Fruit fly (Drosophila melanogaster): ENCODE results near the gene MICU1.

MICU1 gene

dm6 chr2L:7148919-7149318 lies 33.1 kb upstream of the MICU1 start (continued):
- TF ChIP-seq CG9437 (GFP tag; optimal IDR thresholded peaks at IDR 0.05) (no peak), Mes4 (GFP tag; optimal IDR thresholded peaks at IDR 0.05) (peak; percentile 19), CG30431 (GFP tag; optimal IDR thresholded peaks at IDR 0.05) (no peak), crp (GFP tag; optimal IDR thresholded peaks at IDR 0.05) (no peak), Meics (GFP tag; optimal IDR thresholded peaks at IDR 0.05) (no peak), Tbp (GFP tag; optimal IDR thresholded peaks at IDR 0.05) (no peak), danr (GFP tag; IDR thresholded peaks at IDR 0.05) (no peak), exex (tag; optimal IDR thresholded peaks at IDR 0.05) (no peak), grn (GFP tag; optimal IDR thresholded peaks at IDR 0.05) (no peak), jigr1 (GFP tag; IDR thresholded peaks at IDR 0.05) (no peak), Poxn (GFP tag; IDR thresholded peaks at IDR 0.05) (no peak), Ets65A (GFP tag) (peak; percentile 91), Hmr (GFP tag; optimal IDR thresholded peaks at IDR 0.05) (no peak), Blimp-1 (GFP tag; optimal IDR thresholded peaks at IDR 0.05) (peak; percentile 60), knrl (GFP tag; IDR thresholded peaks at IDR 0.05; ENCODE audit: partially characterized antibody) (no peak), Neu2 (GFP tag; optimal IDR thresholded peaks at IDR 0.05; ENCODE audit: borderline replicate concordance) (no peak), CG2712 (tag; optimal IDR thresholded peaks at IDR 0.05) (peak; percentile 43), sug (tag; optimal IDR thresholded peaks at IDR 0.05) (no peak), ftz-f1 (GFP tag; optimal IDR thresholded peaks at IDR 0.05) (no peak), Drgx (GFP tag; IDR thresholded peaks at IDR 0.05) (0 out of 2 replicates have a peak, but pooled peaks have one; percentile 19), h (optimal IDR thresholded peaks at IDR 0.05) (no peak), CG6654 (GFP tag; optimal IDR thresholded peaks at IDR 0.05) (no peak), CG14965 (GFP tag; optimal IDR thresholded peaks at IDR 0.05; ENCODE audit: borderline replicate concordance) (no peak), CG15696 (tag; optimal IDR thresholded peaks at IDR 0.05) (no peak), CG31388 (GFP tag; optimal IDR thresholded peaks at IDR 0.05) (no peak), Ravus (GFP tag; IDR thresholded peaks at IDR 0.05) (no peak), vfl (GFP tag; optimal IDR thresholded peaks at IDR 0.05) (no peak), lab (GFP tag; optimal IDR thresholded peaks at IDR 0.05) (peak; percentile 12), CG10565 (GFP tag; optimal IDR thresholded peaks at IDR 0.05) (no peak), luna (GFP tag; optimal IDR thresholded peaks at IDR 0.05) (no peak), Atf-2 (GFP tag; optimal IDR thresholded peaks at IDR 0.05) (peak; percentile 2), Dp (GFP tag; optimal IDR thresholded peaks at IDR 0.05) (no peak), D (optimal IDR thresholded peaks at IDR 0.05) (no peak), D (GFP tag; optimal IDR thresholded peaks at IDR 0.05) (no peak), her (GFP tag; optimal IDR thresholded peaks at IDR 0.05) (peak; percentile 17), CG33557 (GFP tag; optimal IDR thresholded peaks at IDR 0.05) (no peak), CG13123 (GFP tag; optimal IDR thresholded peaks at IDR 0.05) (no peak), dm (GFP tag; optimal IDR thresholded peaks at IDR 0.05) (no peak), ranshi (GFP tag; IDR thresholded peaks at IDR 0.05) (peak; percentile 39; the same call in 1 of the 2 replicates), Hey (tag; optimal IDR thresholded peaks at IDR 0.05) (no peak), Dbx (GFP tag; IDR thresholded peaks at IDR 0.05) (no peak), CG12391 (tag; optimal IDR thresholded peaks at IDR 0.05) (peak; percentile 42), CG5245 (GFP tag; optimal IDR thresholded peaks at IDR 0.05) (no peak), bbx (GFP tag; IDR thresholded peaks at IDR 0.05; ENCODE audit: partially characterized antibody) (no peak), da (GFP tag; optimal IDR thresholded peaks at IDR 0.05) (no peak), nom (GFP tag; optimal IDR thresholded peaks at IDR 0.05) (no peak), fd102C (GFP tag; optimal IDR thresholded peaks at IDR 0.05) (no peak), az2 (GFP tag; optimal IDR thresholded peaks at IDR 0.05) (peak; percentile 45), CG3847 (GFP tag; IDR thresholded peaks at IDR 0.05) (no peak), disco-r (GFP tag; optimal IDR thresholded peaks at IDR 0.05) (no peak), CG17612 (GFP tag; IDR thresholded peaks at IDR 0.05) (no peak), eyg (GFP tag; optimal IDR thresholded peaks at IDR 0.05) (no peak)
